Worm (Caenorhabditis elegans): ENCODE results near the gene T10F2.5.

DNA sequence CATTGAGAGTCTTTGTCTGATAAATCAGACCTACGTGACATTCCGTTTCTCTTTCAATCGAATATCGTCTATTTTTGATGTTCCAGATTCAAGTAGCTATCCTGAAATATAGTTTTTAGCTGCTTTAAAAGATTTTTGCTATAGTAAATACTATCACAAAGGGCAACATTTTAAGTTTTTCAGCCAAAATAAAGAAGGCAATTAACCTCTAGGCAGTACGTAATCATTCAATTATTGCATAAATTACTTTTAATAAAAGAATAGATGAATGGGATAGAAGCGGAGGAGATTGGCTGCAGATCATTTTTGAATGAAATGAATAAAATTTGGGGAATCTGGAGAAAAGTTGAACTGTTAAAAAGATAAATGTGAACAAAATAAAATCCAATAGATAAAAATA lies 10.3 kb upstream of the T10F2.5 start, which contains the start of gene ulp-1:
- TF ChIP-seq dve-1 (tag; optimal IDR thresholded peaks at IDR 0.05) (no peak), ceh-30 (tag; optimal IDR thresholded peaks at IDR 0.05) (no peak), unc-86 (tag; optimal IDR thresholded peaks at IDR 0.05) (no peak), hlh-13 (GFP tag; optimal IDR thresholded peaks at IDR 0.05) (no peak), ceh-34 (tag; optimal IDR thresholded peaks at IDR 0.05) (no peak), unc-55 (GFP tag; optimal IDR thresholded peaks at IDR 0.05) (no peak), ama-1 (optimal IDR thresholded peaks at IDR 0.05) (no peak), K09A11.1 (tag; optimal IDR thresholded peaks at IDR 0.05; ENCODE audit: insufficient read depth) (no peak), tbx-2 (tag; optimal IDR thresholded peaks at IDR 0.05) (no peak), ceh-9 (tag; optimal IDR thresholded peaks at IDR 0.05) (no peak)

Measured in whole organism, late embryonic.